Fruit fly (Drosophila melanogaster) Kc167 (cell line): ENCODE results near the gene crok.

Source experiments
- h ChIP-seq: fragments of >200 bp; optimal IDR thresholded peaks from 3 replicates; lab custom pipeline; 2018; ENCODE audit warnings: missing external identifiers
- insv ChIP-seq: fragments of >200 bp; optimal IDR thresholded peaks from 3 replicates; lab custom pipeline; 2018; ENCODE audit warnings: missing external identifiers

- TF ChIP-seq insv (lab: Kevin White, UChicago), result no peak
- no peak for TF ChIP-seq h (lab: Kevin White, UChicago)
Observed at dm6 chr2L:12207549-12207948, 34.8 kb downstream of the crok start, which contains the start of gene CG31759.
